Worm (Caenorhabditis elegans) whole organism, L3 larva: ENCODE data around the gene C50D2.1.

Experiments used
- aly-2 ChIP-seq: fragments of 150-350 bp; optimal IDR thresholded peaks from 2 replicates; lab custom pipeline; 2014; ENCODE audit warnings: missing biosample characterization, missing genetic modification characterization
- ama-1 ChIP-seq: fragments of 150-350 bp; optimal IDR thresholded peaks from 2 replicates; lab custom pipeline; 2018
- ceh-28 ChIP-seq: fragments of 150-350 bp; optimal IDR thresholded peaks from 2 replicates; lab custom pipeline; 2014; ENCODE audit warnings: missing biosample characterization, missing genetic modification reagents, missing genetic modification characterization
- ceh-9 ChIP-seq: sonication (generic microtip); optimal IDR thresholded peaks from 2 replicates; lab custom pipeline; 2018; ENCODE audit warnings: missing biosample characterization, missing genetic modification characterization
- egl-27 ChIP-seq: sonication (generic microtip); optimal IDR thresholded peaks from 4 replicates; lab custom pipeline; 2017; ENCODE audit warnings: missing biosample characterization, missing genetic modification reagents, missing genetic modification characterization
- lin-15B ChIP-seq: fragments of 150-350 bp; optimal IDR thresholded peaks from 2 replicates; lab custom pipeline; 2014; ENCODE audit warnings: missing biosample characterization, missing genetic modification characterization
- lin-39 ChIP-seq: fragments of 150-350 bp; optimal IDR thresholded peaks from 2 replicates; lab custom pipeline; 2018; ENCODE audit warnings: missing biosample characterization, missing genetic modification reagents, missing genetic modification characterization
- nhr-237 ChIP-seq: fragments of 150-350 bp; optimal IDR thresholded peaks from 2 replicates; lab custom pipeline; 2014; ENCODE audit warnings: missing biosample characterization, missing genetic modification characterization
- nhr-43 ChIP-seq: sonication (generic microtip); optimal IDR thresholded peaks from 2 replicates; lab custom pipeline; 2016; ENCODE audit warnings: mild to moderate bottlenecking, missing genetic modification characterization, missing compliant biosample characterization; ENCODE audit not compliant: poor library complexity, severe bottlenecking
- skn-1 ChIP-seq: fragments of 150-350 bp; optimal IDR thresholded peaks from 2 replicates; lab custom pipeline; 2014; ENCODE audit warnings: missing biosample characterization, missing genetic modification characterization
- tbx-2 ChIP-seq: sonication (generic microtip); optimal IDR thresholded peaks from 2 replicates; lab custom pipeline; 2016; ENCODE audit warnings: mild to moderate bottlenecking, missing genetic modification characterization, missing compliant biosample characterization
- unc-62 ChIP-seq: fragments of 150-350 bp; sonication (generic microtip); optimal IDR thresholded peaks from 4 replicates; lab custom pipeline; 2014; ENCODE audit warnings: missing biosample characterization, missing genetic modification reagents, missing genetic modification characterization
- ztf-4 ChIP-seq: fragments of 150-350 bp; optimal IDR thresholded peaks from 2 replicates; lab custom pipeline; 2014; ENCODE audit warnings: missing biosample characterization, missing genetic modification characterization

- TF ChIP-seq lin-15B (no peak), unc-62 (no peak), tbx-2 (tag; lab: Kevin White, UChicago) (no peak), ceh-28 (tag; lab: Kevin White, UChicago) (no peak), ztf-4 (tag; lab: Kevin White, UChicago) (no peak), skn-1 (tag; lab: Kevin White, UChicago) (no peak), aly-2 (tag; lab: Kevin White, UChicago) (no peak), nhr-43 (tag; lab: Kevin White, UChicago) (no peak), nhr-237 (tag; lab: Kevin White, UChicago) (no peak), ama-1 (no peak), lin-39 (no peak), egl-27 (no peak), ceh-9 (tag; lab: Kevin White, UChicago) (no peak)
These were observed 10.2 kb upstream of the C50D2.1 start for ce11 chrII:101176-101575.
